Fruit fly (Drosophila melanogaster) whole organism, prepupa: ENCODE data around the gene CG17929.

ENCODE experiments used
- Blimp-1 ChIP-seq: fragments of 200-800 bp; sonication (Bioruptor generic); optimal IDR thresholded peaks from 3 replicates; lab custom pipeline; 2017; ENCODE audit warnings: missing biosample characterization, missing genetic modification characterization, mild to moderate bottlenecking, moderate library complexity, missing genetic modification reagents
- CG10631 ChIP-seq: fragments of 200-800 bp; sonication (Bioruptor generic); optimal IDR thresholded peaks from 2 replicates; lab custom pipeline; 2016; ENCODE audit warnings: missing biosample characterization, missing genetic modification characterization
- CG10669 ChIP-seq: fragments of 200-800 bp; sonication (Bioruptor generic); optimal IDR thresholded peaks from 3 replicates; lab custom pipeline; 2018; ENCODE audit warnings: missing biosample characterization, mild to moderate bottlenecking, missing genetic modification characterization, moderate library complexity
- CG11902 ChIP-seq: fragments of 200-800 bp; sonication (Bioruptor generic); optimal IDR thresholded peaks from 3 replicates; lab custom pipeline; 2016; ENCODE audit warnings: missing biosample characterization, missing genetic modification characterization
- CG15336 ChIP-seq: fragments of 200-800 bp; sonication (Bioruptor generic); IDR thresholded peaks from 2 replicates; pipeline ENCODE4 v1.3.6; 2022; ENCODE audit warnings: missing biosample characterization, missing genetic modification characterization
- CG1621 ChIP-seq: fragments of 200-800 bp; sonication (Bioruptor generic); optimal IDR thresholded peaks from 3 replicates; lab custom pipeline; 2018; ENCODE audit warnings: missing biosample characterization, mild to moderate bottlenecking, missing genetic modification characterization
- CG3032 ChIP-seq: fragments of 200-800 bp; optimal IDR thresholded peaks from 2 replicates; lab custom pipeline; 2019; ENCODE audit warnings: missing biosample characterization, mild to moderate bottlenecking, missing genetic modification characterization, moderate library complexity
- CG31627 ChIP-seq: fragments of 200-800 bp; sonication (Bioruptor generic); optimal IDR thresholded peaks from 3 replicates; lab custom pipeline; 2016; ENCODE audit warnings: missing biosample characterization, missing genetic modification characterization
- CG32006 ChIP-seq: fragments of 200-800 bp; sonication (Bioruptor generic); optimal IDR thresholded peaks from 3 replicates; lab custom pipeline; 2017; ENCODE audit warnings: missing biosample characterization, mild to moderate bottlenecking, missing genetic modification characterization
- CG34406 ChIP-seq: fragments of 200-800 bp; sonication (Bioruptor generic); optimal IDR thresholded peaks from 3 replicates; lab custom pipeline; 2016; ENCODE audit warnings: missing biosample characterization, missing genetic modification characterization
- CG4318 ChIP-seq: fragments of 200-800 bp; sonication (Bioruptor generic); optimal IDR thresholded peaks from 3 replicates; lab custom pipeline; 2017; ENCODE audit warnings: missing biosample characterization, mild to moderate bottlenecking, missing genetic modification characterization
- CG6163 ChIP-seq: fragments of 200-800 bp; sonication (Bioruptor generic); IDR thresholded peaks from 3 replicates; pipeline ENCODE4 v1.3.6; 2022; ENCODE audit warnings: missing biosample characterization, missing genetic modification characterization
- CG6276 ChIP-seq: fragments of 200-800 bp; sonication (Bioruptor generic); optimal IDR thresholded peaks from 2 replicates; lab custom pipeline; 2017; ENCODE audit warnings: missing biosample characterization, mild to moderate bottlenecking, missing genetic modification characterization
- CG6792 ChIP-seq: fragments of 200-800 bp; sonication (Bioruptor generic); optimal IDR thresholded peaks from 3 replicates; lab custom pipeline; 2016; ENCODE audit warnings: missing biosample characterization, missing genetic modification characterization
- CG6808 ChIP-seq: fragments of 200-800 bp; sonication (Bioruptor generic); optimal IDR thresholded peaks from 3 replicates; lab custom pipeline; 2017; ENCODE audit warnings: missing biosample characterization, missing genetic modification characterization, mild to moderate bottlenecking, moderate library complexity, missing genetic modification reagents
- CG6854 ChIP-seq: fragments of 200-800 bp; sonication (Bioruptor generic); optimal IDR thresholded peaks from 2 replicates; lab custom pipeline; 2017; ENCODE audit warnings: missing biosample characterization, mild to moderate bottlenecking, missing genetic modification characterization
- CG7368 ChIP-seq: fragments of 200-800 bp; sonication (Bioruptor generic); optimal IDR thresholded peaks from 3 replicates; lab custom pipeline; 2016; ENCODE audit warnings: missing biosample characterization, missing genetic modification characterization
- CG8119 ChIP-seq: fragments of 200-800 bp; sonication (Bioruptor generic); IDR thresholded peaks from 3 replicates; pipeline ENCODE4 v1.3.6; 2022; ENCODE audit warnings: missing biosample characterization, missing genetic modification characterization
- CG8632 ChIP-seq: fragments of 200-800 bp; sonication (Bioruptor generic); optimal IDR thresholded peaks from 3 replicates; lab custom pipeline; 2016; ENCODE audit warnings: missing biosample characterization, missing genetic modification characterization
- Eip75B ChIP-seq: fragments of 200-800 bp; sonication (Bioruptor generic); optimal IDR thresholded peaks from 3 replicates; lab custom pipeline; 2016; ENCODE audit warnings: missing biosample characterization, missing genetic modification characterization
- Eip78C ChIP-seq: fragments of 200-800 bp; sonication (Bioruptor generic); peaks from one replicate; lab custom pipeline; 2016; ENCODE audit warnings: missing biosample characterization, missing genetic modification characterization
- Eip93F ChIP-seq: fragments of 200-800 bp; sonication (Bioruptor generic); optimal IDR thresholded peaks from 2 replicates; lab custom pipeline; 2016; ENCODE audit warnings: missing biosample characterization, mild to moderate bottlenecking, missing genetic modification characterization
- Ets21C ChIP-seq: fragments of 200-800 bp; sonication (Bioruptor generic); optimal IDR thresholded peaks from 3 replicates; lab custom pipeline; 2016; ENCODE audit warnings: missing biosample characterization, missing genetic modification characterization
- Ets96B ChIP-seq: fragments of 200-800 bp; optimal IDR thresholded peaks from 2 replicates; lab custom pipeline; 2019; ENCODE audit warnings: missing biosample characterization, mild to moderate bottlenecking, missing genetic modification characterization, moderate library complexity
- Gug ChIP-seq: fragments of 200-800 bp; sonication (Bioruptor generic); IDR thresholded peaks from 2 replicates; pipeline ENCODE4 v1.3.6; 2022; ENCODE audit warnings: missing biosample characterization, missing genetic modification characterization
- Hr4 ChIP-seq: fragments of 200-800 bp; sonication (Bioruptor generic); optimal IDR thresholded peaks from 3 replicates; lab custom pipeline; 2016; ENCODE audit warnings: missing biosample characterization, missing genetic modification characterization
- Lpt ChIP-seq: fragments of 200-800 bp; sonication (Bioruptor generic); optimal IDR thresholded peaks from 3 replicates; lab custom pipeline; 2016; ENCODE audit warnings: missing biosample characterization, missing genetic modification characterization
- OdsH ChIP-seq: fragments of 200-800 bp; sonication (Bioruptor generic); optimal IDR thresholded peaks from 3 replicates; lab custom pipeline; 2016; ENCODE audit warnings: missing biosample characterization, missing genetic modification characterization
- Smox ChIP-seq: fragments of 200-800 bp; sonication (Bioruptor generic); optimal IDR thresholded peaks from 3 replicates; lab custom pipeline; 2016; ENCODE audit warnings: missing biosample characterization, missing genetic modification characterization
- Sox102F ChIP-seq: fragments of 200-800 bp; sonication (Bioruptor generic); optimal IDR thresholded peaks from 2 replicates; lab custom pipeline; 2016; ENCODE audit warnings: missing biosample characterization, mild to moderate bottlenecking, missing genetic modification characterization
- achi ChIP-seq: fragments of 200-800 bp; sonication (Bioruptor generic); optimal IDR thresholded peaks from 3 replicates; lab custom pipeline; 2016; ENCODE audit warnings: missing biosample characterization, missing genetic modification characterization
- acj6 ChIP-seq: fragments of 200-800 bp; sonication (Bioruptor generic); optimal IDR thresholded peaks from 3 replicates; lab custom pipeline; 2016; ENCODE audit warnings: missing biosample characterization, missing genetic modification characterization
- dac ChIP-seq: fragments of 200-800 bp; sonication (Bioruptor generic); optimal IDR thresholded peaks from 2 replicates; lab custom pipeline; 2017; ENCODE audit warnings: missing biosample characterization, mild to moderate bottlenecking, missing genetic modification characterization
- dsx ChIP-seq: fragments of 200-800 bp; optimal IDR thresholded peaks from 3 replicates; lab custom pipeline; 2019; ENCODE audit warnings: missing biosample characterization, mild to moderate bottlenecking, missing genetic modification characterization, moderate library complexity; ENCODE audit not compliant: poor library complexity, severe bottlenecking
- esn ChIP-seq: fragments of 200-800 bp; sonication (Bioruptor generic); optimal IDR thresholded peaks from 2 replicates; lab custom pipeline; 2016; ENCODE audit warnings: missing biosample characterization, mild to moderate bottlenecking, missing genetic modification characterization, moderate library complexity
- fd85E ChIP-seq: fragments of 200-800 bp; sonication (Bioruptor generic); optimal IDR thresholded peaks from 3 replicates; lab custom pipeline; 2016; ENCODE audit warnings: missing biosample characterization, missing genetic modification characterization
- fkh ChIP-seq: fragments of 200-800 bp; sonication (Bioruptor generic); optimal IDR thresholded peaks from 3 replicates; lab custom pipeline; 2017; ENCODE audit warnings: missing biosample characterization, mild to moderate bottlenecking, missing genetic modification characterization, moderate library complexity
- lz ChIP-seq: fragments of 200-800 bp; sonication (Bioruptor generic); optimal IDR thresholded peaks from 3 replicates; lab custom pipeline; 2016; ENCODE audit warnings: missing biosample characterization, missing genetic modification characterization
- net ChIP-seq: fragments of 200-800 bp; sonication (Bioruptor generic); optimal IDR thresholded peaks from 3 replicates; lab custom pipeline; 2016; ENCODE audit warnings: missing biosample characterization, missing genetic modification characterization
- salr ChIP-seq, 2 experiments: fragments of 200-800 bp; sonication (Bioruptor generic); optimal IDR thresholded peaks; 3 replicates each; lab custom pipeline; 2016 to 2018; ENCODE audit warnings: missing biosample characterization in 2 of 2, missing genetic modification characterization in 2 of 2, mild to moderate bottlenecking in 1 of 2
- spab ChIP-seq: fragments of 200-800 bp; sonication (Bioruptor generic); optimal IDR thresholded peaks from 2 replicates; lab custom pipeline; 2017; ENCODE audit warnings: missing biosample characterization, mild to moderate bottlenecking, missing genetic modification characterization, missing genetic modification reagents
- ss ChIP-seq, 2 experiments: fragments of 200-800 bp; sonication (Bioruptor generic); optimal IDR thresholded peaks; 2 replicates in 1 of 2; 3 replicates in 1 of 2; lab custom pipeline; 2017 to 2018; ENCODE audit warnings: mild to moderate bottlenecking in 2 of 2, missing biosample characterization in 2 of 2, missing genetic modification characterization in 2 of 2, moderate library complexity in 1 of 2
- topi ChIP-seq: fragments of 200-800 bp; sonication (Bioruptor generic); optimal IDR thresholded peaks from 3 replicates; lab custom pipeline; 2016; ENCODE audit warnings: missing biosample characterization, missing genetic modification characterization
- vri ChIP-seq: fragments of 200-800 bp; sonication (Bioruptor generic); optimal IDR thresholded peaks from 3 replicates; lab custom pipeline; 2016; ENCODE audit warnings: missing biosample characterization, mild to moderate bottlenecking, missing genetic modification characterization

CG17929 gene

dm6 chr3R:16305185-16305989, 19.9 kb upstream of the CG17929 start, which contains the start of gene Zip89B (continued):
- TF ChIP-seq CG34406, result no peak

dm6 chr3R:16308057-16308456, 17.2 kb upstream of the CG17929 start:
- no peak for TF ChIP-seq fkh (GFP tag; lab: Kevin White, UChicago)
- peak; percentile 19 for TF ChIP-seq dsx (GFP tag; lab: Kevin White, UChicago)

- peak; percentile 45 for TF ChIP-seq esn
- no peak for TF ChIP-seq achi (GFP tag; lab: Kevin White, UChicago)
- peak; percentile 5 for TF ChIP-seq Lpt
- no peak for TF ChIP-seq acj6 (GFP tag; lab: Kevin White, UChicago)
- no peak for TF ChIP-seq CG6163 (GFP tag; lab: Robert Waterston, UW)
- no peak for TF ChIP-seq CG34406
- TF ChIP-seq Eip75B (GFP tag; lab: Kevin White, UChicago), result peak; percentile 11
- peak; percentile 1 for TF ChIP-seq CG6808 (GFP tag; lab: Kevin White, UChicago)
- no peak for TF ChIP-seq CG4318 (GFP tag; lab: Kevin White, UChicago)
- no peak for TF ChIP-seq CG3032
- no peak for TF ChIP-seq Hr4
- no peak for TF ChIP-seq Eip93F (GFP tag; lab: Kevin White, UChicago)
- no peak for TF ChIP-seq Ets21C
- TF ChIP-seq CG8119, result 0 out of 3 replicates have a peak, but pooled peaks have one; percentile 42
- TF ChIP-seq Smox (GFP tag; lab: Kevin White, UChicago), result no peak
- peak; percentile 10 for TF ChIP-seq net (GFP tag; lab: Kevin White, UChicago)
- no peak for TF ChIP-seq dac (GFP tag; lab: Kevin White, UChicago)
- TF ChIP-seq spab (GFP tag; lab: Kevin White, UChicago), result no peak
- TF ChIP-seq CG8632 (GFP tag; lab: Kevin White, UChicago), result no peak
- TF ChIP-seq lz, result no peak
- TF ChIP-seq OdsH (GFP tag; lab: Kevin White, UChicago), result no peak
- peak; percentile 17 for TF ChIP-seq vri (GFP tag; lab: Kevin White, UChicago)
- TF ChIP-seq Eip78C (GFP tag; lab: Kevin White, UChicago), result peak; percentile 85
- TF ChIP-seq CG6276 (GFP tag; lab: Kevin White, UChicago), result no peak
- peak; percentile 61 for TF ChIP-seq CG6854 (GFP tag; lab: Kevin White, UChicago)
- peak; percentile 11 for TF ChIP-seq topi
- TF ChIP-seq ss (GFP tag; optimal IDR thresholded peaks at IDR 0.05; lab: Kevin White, UChicago), result peak; percentile 3 to 20
- no peak for TF ChIP-seq CG10631
- peak; percentile 28 for TF ChIP-seq Sox102F (GFP tag; lab: Kevin White, UChicago)
- TF ChIP-seq Ets96B, result no peak
- TF ChIP-seq CG31627 (GFP tag; lab: Kevin White, UChicago), result peak; percentile 33
- TF ChIP-seq Gug (GFP tag; lab: Robert Waterston, UW), result no peak
- no peak for TF ChIP-seq CG1621 (tag; lab: Kevin White, UChicago)
- no peak for TF ChIP-seq CG15336 (GFP tag; lab: Robert Waterston, UW)
- no peak for TF ChIP-seq CG10669 (GFP tag; lab: Kevin White, UChicago)
- no peak for TF ChIP-seq dsx (GFP tag; lab: Kevin White, UChicago)
- no peak for TF ChIP-seq CG6792 (GFP tag; lab: Kevin White, UChicago)
- TF ChIP-seq salr (GFP tag; optimal IDR thresholded peaks at IDR 0.05; lab: Kevin White, UChicago), result no peak
- TF ChIP-seq CG32006 (GFP tag; lab: Kevin White, UChicago), result no peak
- TF ChIP-seq CG7368 (GFP tag; lab: Kevin White, UChicago), result peak; percentile 24
- no peak for TF ChIP-seq CG11902 (GFP tag; lab: Kevin White, UChicago)
- TF ChIP-seq Blimp-1 (GFP tag; lab: Kevin White, UChicago), result no peak
- no peak for TF ChIP-seq fd85E (GFP tag; lab: Kevin White, UChicago)
Measured at dm6 chr3R:16309302-16310080, 15.8 kb upstream of the CG17929 start.
